Fruit fly (Drosophila melanogaster) whole organism, prepupa: ENCODE data around the gene CG2747.

Source experiments
- Blimp-1 ChIP-seq: fragments of 200-800 bp; sonication (Bioruptor generic); optimal IDR thresholded peaks from 3 replicates; lab custom pipeline; 2017; ENCODE audit warnings: missing biosample characterization, missing genetic modification characterization, mild to moderate bottlenecking, moderate library complexity, missing genetic modification reagents
- CG11902 ChIP-seq: fragments of 200-800 bp; sonication (Bioruptor generic); optimal IDR thresholded peaks from 3 replicates; lab custom pipeline; 2016; ENCODE audit warnings: missing biosample characterization, missing genetic modification characterization
- CG6792 ChIP-seq: fragments of 200-800 bp; sonication (Bioruptor generic); optimal IDR thresholded peaks from 3 replicates; lab custom pipeline; 2016; ENCODE audit warnings: missing biosample characterization, missing genetic modification characterization
- CG8632 ChIP-seq: fragments of 200-800 bp; sonication (Bioruptor generic); optimal IDR thresholded peaks from 3 replicates; lab custom pipeline; 2016; ENCODE audit warnings: missing biosample characterization, missing genetic modification characterization
- Ets21C ChIP-seq: fragments of 200-800 bp; sonication (Bioruptor generic); optimal IDR thresholded peaks from 3 replicates; lab custom pipeline; 2016; ENCODE audit warnings: missing biosample characterization, missing genetic modification characterization
- Gug ChIP-seq: fragments of 200-800 bp; sonication (Bioruptor generic); IDR thresholded peaks from 2 replicates; pipeline ENCODE4 v1.3.6; 2022; ENCODE audit warnings: missing biosample characterization, missing genetic modification characterization
- Hr39 ChIP-seq: fragments of 200-800 bp; sonication (Bioruptor generic); optimal IDR thresholded peaks from 2 replicates; lab custom pipeline; 2016; ENCODE audit warnings: missing biosample characterization, missing genetic modification characterization
- OdsH ChIP-seq: fragments of 200-800 bp; sonication (Bioruptor generic); optimal IDR thresholded peaks from 3 replicates; lab custom pipeline; 2016; ENCODE audit warnings: missing biosample characterization, missing genetic modification characterization
- Sox15 ChIP-seq: fragments of 200-800 bp; sonication (Bioruptor generic); optimal IDR thresholded peaks from 3 replicates; lab custom pipeline; 2016; ENCODE audit warnings: missing biosample characterization, missing genetic modification characterization
- eg ChIP-seq: fragments of 200-800 bp; sonication (Bioruptor generic); IDR thresholded peaks from 3 replicates; pipeline ENCODE4 v1.3.6; 2022; ENCODE audit warnings: missing biosample characterization, missing genetic modification characterization
- fkh ChIP-seq: fragments of 200-800 bp; sonication (Bioruptor generic); optimal IDR thresholded peaks from 3 replicates; lab custom pipeline; 2017; ENCODE audit warnings: missing biosample characterization, mild to moderate bottlenecking, missing genetic modification characterization, moderate library complexity
- svp ChIP-seq: fragments of 200-800 bp; sonication (Bioruptor generic); peaks from one replicate; lab custom pipeline; 2016; ENCODE audit warnings: missing biosample characterization, missing genetic modification characterization

dm6 chr3R:8058984-8059383 is 28.4 kb upstream of the CG2747 start, which contains the start of gene mAChR-B:
- no peak for TF ChIP-seq Gug
- no peak for TF ChIP-seq svp (GFP tag; lab: Kevin White, UChicago)
- TF ChIP-seq eg (GFP tag; lab: Robert Waterston, UW), result no peak
- TF ChIP-seq fkh (GFP tag; lab: Kevin White, UChicago), result no peak
- TF ChIP-seq CG6792 (GFP tag; lab: Kevin White, UChicago), result no peak
- no peak for TF ChIP-seq Sox15 (GFP tag; lab: Kevin White, UChicago)
- TF ChIP-seq CG8632 (GFP tag; lab: Kevin White, UChicago), result no peak
- no peak for TF ChIP-seq OdsH
- TF ChIP-seq Hr39 (GFP tag; lab: Kevin White, UChicago), result no peak
- TF ChIP-seq CG11902, result no peak
- no peak for TF ChIP-seq Blimp-1 (GFP tag; lab: Kevin White, UChicago)
- no peak for TF ChIP-seq Ets21C (GFP tag; lab: Kevin White, UChicago)
